Fruit fly (Drosophila melanogaster): Measurements from ENCODE around the gene emb.

- TF ChIP-seq kay (GFP tag; ENCODE audit: borderline replicate concordance) (no peak), CG7101 (tag; optimal IDR thresholded peaks at IDR 0.05) (no peak)
These were observed 40.5 kb upstream of the emb start for dm6 chr2L:8362955-8363285.
